Fruit fly (Drosophila melanogaster): ENCODE measurements around the gene Cpsf6.

Cpsf6 gene

DNA sequence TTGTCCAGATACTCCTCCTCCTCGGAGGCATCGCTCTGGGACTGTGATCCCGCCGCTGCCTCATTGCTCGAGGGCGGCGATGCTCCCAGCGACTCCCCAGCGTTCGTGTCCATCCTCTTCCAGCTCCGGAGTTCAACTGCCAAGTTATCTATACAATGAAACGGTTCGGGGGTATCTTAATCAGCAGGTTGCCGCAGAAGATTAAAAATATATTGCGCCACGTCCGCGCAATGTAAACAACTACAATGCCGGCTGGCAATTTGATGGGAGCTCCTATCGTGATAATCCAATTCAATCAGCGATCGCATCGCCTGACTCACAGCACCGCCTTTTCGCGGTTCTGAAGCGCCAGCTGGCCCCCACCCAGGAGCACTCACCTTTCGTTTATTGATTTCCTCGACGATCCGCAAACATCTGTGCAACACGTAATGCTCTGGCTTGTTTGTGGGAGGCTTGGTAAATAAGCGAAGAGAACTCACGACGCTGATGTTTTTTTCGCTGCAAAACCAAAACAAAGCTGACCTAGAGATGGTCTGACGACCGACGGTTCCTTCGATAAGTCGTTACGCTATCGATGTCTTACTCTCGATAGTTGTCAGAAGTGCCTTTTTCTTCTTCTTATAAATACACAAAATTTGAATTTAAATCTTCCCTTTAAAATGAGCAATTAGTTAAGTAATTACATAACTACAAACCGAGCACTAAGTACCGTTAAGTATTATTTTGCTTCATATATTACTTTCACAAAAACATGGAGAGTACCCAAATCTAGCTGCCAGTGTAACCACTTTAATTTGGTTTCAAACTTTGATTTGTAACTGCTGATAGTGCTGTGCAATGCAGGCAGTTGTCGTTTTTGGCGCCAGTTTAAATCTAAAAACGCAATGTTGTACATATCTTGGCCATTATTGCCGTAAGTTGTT is 25.7 kb downstream of the Cpsf6 start, which contains the start of gene cert (continued):
- no peak for TF ChIP-seq CG12744 (GFP tag; optimal IDR thresholded peaks at IDR 0.05)
- TF ChIP-seq CG10565 (GFP tag; optimal IDR thresholded peaks at IDR 0.05), result no peak
- no peak for TF ChIP-seq Sry-β (GFP tag; optimal IDR thresholded peaks at IDR 0.05)
- TF ChIP-seq chm (GFP tag; IDR thresholded peaks at IDR 0.05), result 0 out of 2 replicates have a peak, but pooled peaks have one; percentile 14
- TF ChIP-seq CG10543 (GFP tag; optimal IDR thresholded peaks at IDR 0.05), result peak; percentile 36
- TF ChIP-seq jumu (GFP tag; optimal IDR thresholded peaks at IDR 0.05), result no peak
- peak; percentile 3 for TF ChIP-seq CG3163 (GFP tag; optimal IDR thresholded peaks at IDR 0.05)
- TF ChIP-seq zen2 (GFP tag; IDR thresholded peaks at IDR 0.05; ENCODE audit: partially characterized antibody), result peak; percentile 66
- peak; percentile 76 for TF ChIP-seq CG2129 (GFP tag; IDR thresholded peaks at IDR 0.05; ENCODE audit: partially characterized antibody)
- TF ChIP-seq CG34422 (GFP tag; IDR thresholded peaks at IDR 0.05), result peak; percentile 81; the same call in 2 of the 3 replicates
- no peak for TF ChIP-seq CG17912 (GFP tag; optimal IDR thresholded peaks at IDR 0.05)
- peak; percentile 99 for TF ChIP-seq CG14710 (tag; optimal IDR thresholded peaks at IDR 0.05)
- no peak for TF ChIP-seq Ravus (GFP tag; IDR thresholded peaks at IDR 0.05)
- peak; percentile 65 for TF ChIP-seq Ets97D (GFP tag; optimal IDR thresholded peaks at IDR 0.05)
- peak; percentile 94 for TF ChIP-seq Sin3A (optimal IDR thresholded peaks at IDR 0.05)
- TF ChIP-seq CG15479 (GFP tag; optimal IDR thresholded peaks at IDR 0.05), result no peak
- TF ChIP-seq unpg (GFP tag; optimal IDR thresholded peaks at IDR 0.05), result no peak
- peak; percentile 33 for TF ChIP-seq NC2β (GFP tag; optimal IDR thresholded peaks at IDR 0.05)
- no peak for TF ChIP-seq pan (optimal IDR thresholded peaks at IDR 0.05)
- no peak for TF ChIP-seq pan (GFP tag; optimal IDR thresholded peaks at IDR 0.05 in 1 of 2, IDR thresholded peaks at IDR 0.05 in 1 of 2)
- TF ChIP-seq CG12769 (tag; optimal IDR thresholded peaks at IDR 0.05), result peak; percentile 24
- peak; percentile 17 for TF ChIP-seq CG9797 (GFP tag; optimal IDR thresholded peaks at IDR 0.05)
- TF ChIP-seq HmgZ (tag; optimal IDR thresholded peaks at IDR 0.05), result no peak
- no peak for TF ChIP-seq tap (tag; optimal IDR thresholded peaks at IDR 0.05)
- TF ChIP-seq mirr (GFP tag; optimal IDR thresholded peaks at IDR 0.05), result peak; percentile 31
- TF ChIP-seq CG34376 (GFP tag; optimal IDR thresholded peaks at IDR 0.05), result peak; percentile 33
- no peak for TF ChIP-seq klu (GFP tag; IDR thresholded peaks at IDR 0.05)
- peak; percentile 38 for TF ChIP-seq p53 (GFP tag; optimal IDR thresholded peaks at IDR 0.05)
- peak; percentile 7 for TF ChIP-seq cwo (GFP tag; optimal IDR thresholded peaks at IDR 0.05)
- no peak for TF ChIP-seq dmrt11E (tag; optimal IDR thresholded peaks at IDR 0.05)
- TF ChIP-seq CG13624 (GFP tag; optimal IDR thresholded peaks at IDR 0.05), result peak; percentile 10
- TF ChIP-seq Xrp1 (GFP tag; IDR thresholded peaks at IDR 0.05), result 0 out of 2 replicates have a peak, but pooled peaks have one; percentile 14
- peak; percentile 86 for TF ChIP-seq hb (GFP tag; IDR thresholded peaks at IDR 0.05; ENCODE audit: partially characterized antibody)
- TF ChIP-seq Ptx1 (GFP tag; IDR thresholded peaks at IDR 0.05), result no peak
- no peak for TF ChIP-seq CG11696 (GFP tag; IDR thresholded peaks at IDR 0.05)
- peak; percentile 90 for TF ChIP-seq Opbp (GFP tag; IDR thresholded peaks at IDR 0.05; ENCODE audit: partially characterized antibody)
- TF ChIP-seq gcm2 (GFP tag; optimal IDR thresholded peaks at IDR 0.05), result no peak
- peak; percentile 36 for TF ChIP-seq CG17829 (tag; optimal IDR thresholded peaks at IDR 0.05)
- TF ChIP-seq CG31365 (tag; optimal IDR thresholded peaks at IDR 0.05), result no peak
- TF ChIP-seq CG31388 (GFP tag; optimal IDR thresholded peaks at IDR 0.05), result no peak
- no peak for TF ChIP-seq eyg (GFP tag; optimal IDR thresholded peaks at IDR 0.05)
- no peak for TF ChIP-seq Antp (GFP tag; optimal IDR thresholded peaks at IDR 0.05)
- peak; percentile 36; the same call in 1 of the 3 replicates for TF ChIP-seq Dbx (GFP tag; IDR thresholded peaks at IDR 0.05)
- TF ChIP-seq bbx (GFP tag; IDR thresholded peaks at IDR 0.05; ENCODE audit: partially characterized antibody), result peak; percentile 82
- TF ChIP-seq CG16863 (GFP tag; optimal IDR thresholded peaks at IDR 0.05), result no peak
- peak; percentile 36; the same call in 1 of the 2 replicates for TF ChIP-seq stc (GFP tag; IDR thresholded peaks at IDR 0.05)
- TF ChIP-seq CG4424 (GFP tag; optimal IDR thresholded peaks at IDR 0.05), result peak; percentile 43
- peak; percentile 38 for TF ChIP-seq CG6813 (GFP tag; optimal IDR thresholded peaks at IDR 0.05)
- no peak for TF ChIP-seq CG4820 (GFP tag; optimal IDR thresholded peaks at IDR 0.05)

Data from whole organism, embryonic.